Fruit fly (Drosophila melanogaster): ENCODE results near the gene gnu.

Gene gnu

DNA sequence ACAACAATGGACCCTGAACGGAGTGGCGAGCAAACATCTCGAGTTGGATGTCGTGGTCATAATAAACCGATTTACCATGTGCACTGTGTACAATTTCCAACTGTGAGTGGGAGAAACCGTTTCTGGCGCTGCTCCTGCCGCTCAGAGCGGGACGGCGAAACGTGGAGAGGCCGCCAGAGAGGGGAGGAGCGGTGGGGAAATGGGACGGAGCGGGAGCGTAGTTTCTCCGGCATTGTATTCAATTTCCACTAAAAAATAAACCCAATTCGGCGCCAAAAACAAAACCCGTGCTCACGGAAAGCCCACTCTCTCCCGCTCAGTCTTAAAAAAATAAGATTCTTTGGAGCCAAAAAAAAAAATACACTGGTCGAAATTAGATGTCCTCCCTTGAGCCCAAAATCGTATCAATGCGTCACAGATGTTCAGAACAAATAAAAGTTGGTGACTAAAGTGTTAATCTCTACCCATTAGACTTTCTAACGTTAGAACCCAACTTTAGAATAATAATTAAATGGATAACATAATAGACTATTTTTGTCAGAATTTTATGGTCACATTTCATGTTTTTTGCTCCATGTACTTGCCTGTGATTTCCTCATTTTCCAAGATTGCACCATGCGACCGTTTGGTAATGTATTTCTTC, 43.1 kb downstream of the gnu start:
- TF ChIP-seq CG18476 (GFP tag; optimal IDR thresholded peaks at IDR 0.05) = peak; percentile 45
- TF ChIP-seq az2 (GFP tag; optimal IDR thresholded peaks at IDR 0.05) = peak; percentile 71
- peak; percentile 17; the same call in 1 of the 3 replicates for TF ChIP-seq CG14050 (GFP tag; IDR thresholded peaks at IDR 0.05)
- no peak for TF ChIP-seq Doc2 (GFP tag; IDR thresholded peaks at IDR 0.05)
- peak; percentile 77 for TF ChIP-seq CG15269 (tag; optimal IDR thresholded peaks at IDR 0.05)
- TF ChIP-seq Myb (GFP tag; optimal IDR thresholded peaks at IDR 0.05) = peak; percentile 34
- TF ChIP-seq mld (GFP tag; IDR thresholded peaks at IDR 0.05; ENCODE audit: partially characterized antibody) = 0 out of 3 replicates have a peak, but pooled peaks have one; percentile 55
- peak; percentile 57 for TF ChIP-seq onecut (GFP tag; IDR thresholded peaks at IDR 0.05)
- peak; percentile 7 for TF ChIP-seq trem (tag; optimal IDR thresholded peaks at IDR 0.05)
- TF ChIP-seq Pdp1 (GFP tag; optimal IDR thresholded peaks at IDR 0.05) = peak; percentile 17 to 62
- no peak for TF ChIP-seq Poxn (GFP tag; IDR thresholded peaks at IDR 0.05)
- TF ChIP-seq CG7987 (GFP tag; optimal IDR thresholded peaks at IDR 0.05) = no peak
- TF ChIP-seq CG13287 (GFP tag; IDR thresholded peaks at IDR 0.05; ENCODE audit: partially characterized antibody) = peak; percentile 28; the same call in 1 of the 2 replicates
- TF ChIP-seq GATAe (GFP tag; conservative IDR thresholded peaks at IDR 0.05) = no peak
- no peak for TF ChIP-seq dati (GFP tag; IDR thresholded peaks at IDR 0.05)
- no peak for TF ChIP-seq HmgD (GFP tag; optimal IDR thresholded peaks at IDR 0.05)
- TF ChIP-seq CG12155 (GFP tag; optimal IDR thresholded peaks at IDR 0.05) = peak; percentile 69
- TF ChIP-seq CG2116 (GFP tag; optimal IDR thresholded peaks at IDR 0.05) = peak; percentile 35
- peak; percentile 71; the same call in 1 of the 2 replicates for TF ChIP-seq CG31441 (GFP tag; IDR thresholded peaks at IDR 0.05)
- TF ChIP-seq CG4328 (GFP tag; optimal IDR thresholded peaks at IDR 0.05) = no peak
- peak; percentile 39; the same call in 1 of the 3 replicates for TF ChIP-seq gce (GFP tag; IDR thresholded peaks at IDR 0.05)
- TF ChIP-seq CG33213 (GFP tag; optimal IDR thresholded peaks at IDR 0.05) = no peak
- peak; percentile 55; the same call in 1 of the 2 replicates for TF ChIP-seq H2.0 (GFP tag; IDR thresholded peaks at IDR 0.05)
- peak; percentile 14; the same call in 1 of the 3 replicates for TF ChIP-seq H15 (GFP tag; IDR thresholded peaks at IDR 0.05)
- peak; percentile 28; the same call in 1 of the 2 replicates for TF ChIP-seq CG3847 (GFP tag; IDR thresholded peaks at IDR 0.05)
- peak; percentile 26 for TF ChIP-seq Lhr (GFP tag; optimal IDR thresholded peaks at IDR 0.05)
- TF ChIP-seq CG12391 (tag; optimal IDR thresholded peaks at IDR 0.05) = peak; percentile 74
- peak; percentile 74 for TF ChIP-seq CG13424 (tag; optimal IDR thresholded peaks at IDR 0.05)
- TF ChIP-seq CG10979 (tag; optimal IDR thresholded peaks at IDR 0.05) = peak; percentile 75
- no peak for TF ChIP-seq CG17912 (GFP tag; optimal IDR thresholded peaks at IDR 0.05)
- TF ChIP-seq inv (GFP tag; IDR thresholded peaks at IDR 0.05; ENCODE audit: partially characterized antibody) = peak; percentile 11; the same call in 1 of the 2 replicates
- peak; percentile 56 for TF ChIP-seq E2f2 (GFP tag; IDR thresholded peaks at IDR 0.05)
- peak; percentile 61 to 63 for TF ChIP-seq chif (GFP tag; optimal IDR thresholded peaks at IDR 0.05)
- TF ChIP-seq prd (optimal IDR thresholded peaks at IDR 0.05) = no peak
- peak; percentile 74 for TF ChIP-seq prd (GFP tag; IDR thresholded peaks at IDR 0.05)
- TF ChIP-seq CG11093 (GFP tag; IDR thresholded peaks at IDR 0.05) = 0 out of 3 replicates have a peak, but pooled peaks have one; percentile 25
- TF ChIP-seq rib (GFP tag; IDR thresholded peaks at IDR 0.05) = no peak
- peak; percentile 19 for TF ChIP-seq vfl (GFP tag; optimal IDR thresholded peaks at IDR 0.05)
- peak; percentile 66 for TF ChIP-seq dysf (GFP tag; IDR thresholded peaks at IDR 0.05)
- TF ChIP-seq CG10267 (tag; optimal IDR thresholded peaks at IDR 0.05) = peak; percentile 50
- peak; percentile 64 for TF ChIP-seq chn (GFP tag; optimal IDR thresholded peaks at IDR 0.05)
- TF ChIP-seq CG2202 (tag; optimal IDR thresholded peaks at IDR 0.05) = peak; percentile 16
- peak; percentile 46 for TF ChIP-seq pnt (GFP tag; optimal IDR thresholded peaks at IDR 0.05)
- TF ChIP-seq Dip2 (GFP tag; IDR thresholded peaks at IDR 0.05) = no peak
- TF ChIP-seq Deaf1 (tag; optimal IDR thresholded peaks at IDR 0.05) = no peak
- peak; percentile 67 for TF ChIP-seq grau (tag; optimal IDR thresholded peaks at IDR 0.05)
- no peak for TF ChIP-seq CG33557 (GFP tag; optimal IDR thresholded peaks at IDR 0.05)
- TF ChIP-seq nmo (GFP tag; optimal IDR thresholded peaks at IDR 0.05) = peak; percentile 73
- peak; percentile 71 to 78 for TF ChIP-seq dpn (GFP tag; optimal IDR thresholded peaks at IDR 0.05)

All from whole organism, embryonic.